Fruit fly (Drosophila melanogaster) whole organism, adult: Measurements from ENCODE around the gene SamDC.

Experiments
- CG11617 ChIP-seq: fragments of 200-800 bp; sonication (Bioruptor generic); optimal IDR thresholded peaks from 2 replicates; lab custom pipeline; 2017; ENCODE audit warnings: mild to moderate bottlenecking, missing biosample characterization, missing genetic modification reagents, missing genetic modification characterization
- CG12768 ChIP-seq: fragments of 200-800 bp; sonication (Bioruptor generic); optimal IDR thresholded peaks from 2 replicates; lab custom pipeline; 2017; ENCODE audit warnings: missing biosample characterization, missing genetic modification characterization, mild to moderate bottlenecking, moderate library complexity, missing genetic modification reagents
- CG14711 ChIP-seq: fragments of 200-800 bp; sonication (Bioruptor generic); optimal IDR thresholded peaks from 2 replicates; lab custom pipeline; 2018; ENCODE audit warnings: missing biosample characterization, mild to moderate bottlenecking, missing genetic modification characterization, moderate library complexity
- CG1620 ChIP-seq: fragments of 200-800 bp; sonication (Bioruptor generic); optimal IDR thresholded peaks from 2 replicates; lab custom pipeline; 2016; ENCODE audit warnings: missing biosample characterization, missing genetic modification characterization
- CG33017 ChIP-seq: fragments of 200-800 bp; sonication (Bioruptor generic); optimal IDR thresholded peaks from 2 replicates; lab custom pipeline; 2018; ENCODE audit warnings: missing biosample characterization, mild to moderate bottlenecking, missing genetic modification characterization, moderate library complexity
- CG5204 ChIP-seq: fragments of 200-800 bp; sonication (Bioruptor generic); optimal IDR thresholded peaks from 2 replicates; lab custom pipeline; 2016; ENCODE audit warnings: missing biosample characterization, missing genetic modification characterization
- CG7045 ChIP-seq: fragments of 200-800 bp; sonication (Bioruptor generic); optimal IDR thresholded peaks from 2 replicates; lab custom pipeline; 2017; ENCODE audit warnings: missing biosample characterization, mild to moderate bottlenecking, missing genetic modification characterization
- CG7101 ChIP-seq: fragments of 200-800 bp; sonication (Bioruptor generic); optimal IDR thresholded peaks from 2 replicates; lab custom pipeline; 2018; ENCODE audit warnings: missing biosample characterization, mild to moderate bottlenecking, missing genetic modification characterization, moderate library complexity
- Clk ChIP-seq: fragments of 200-800 bp; sonication (Bioruptor generic); optimal IDR thresholded peaks from 2 replicates; lab custom pipeline; 2017; ENCODE audit warnings: missing biosample characterization, missing genetic modification characterization
- Crg-1 ChIP-seq: fragments of 200-800 bp; sonication (Bioruptor generic); optimal IDR thresholded peaks from 2 replicates; lab custom pipeline; 2016; ENCODE audit warnings: missing biosample characterization, missing genetic modification characterization
- Hr96 ChIP-seq: fragments of 200-800 bp; sonication (Bioruptor generic); optimal IDR thresholded peaks from 2 replicates; lab custom pipeline; 2016; ENCODE audit warnings: missing biosample characterization, missing genetic modification characterization
- Mnt ChIP-seq: fragments of 200-800 bp; sonication (Bioruptor generic); optimal IDR thresholded peaks from 2 replicates; lab custom pipeline; 2016; ENCODE audit warnings: missing biosample characterization, mild to moderate bottlenecking, missing genetic modification characterization
- bab1 ChIP-seq: fragments of 200-800 bp; sonication (Bioruptor generic); optimal IDR thresholded peaks from 3 replicates; lab custom pipeline; 2019; ENCODE audit warnings: missing biosample characterization, mild to moderate bottlenecking, missing genetic modification characterization, moderate library complexity
- cic ChIP-seq: fragments of 200-800 bp; sonication (Bioruptor generic); optimal IDR thresholded peaks from 2 replicates; lab custom pipeline; 2017; ENCODE audit warnings: missing biosample characterization, mild to moderate bottlenecking, missing genetic modification characterization, moderate library complexity
- cnc ChIP-seq, 2 experiments: fragments of >200 bp; optimal IDR thresholded peaks; 2 replicates each; lab custom pipeline; 2017
- kay ChIP-seq: fragments of 200-800 bp; sonication (Bioruptor generic); peaks from one replicate; lab custom pipeline; 2016; ENCODE audit warnings: missing biosample characterization, missing genetic modification characterization, borderline replicate concordance
- ovo ChIP-seq: fragments of 200-800 bp; sonication (Bioruptor generic); optimal IDR thresholded peaks from 2 replicates; lab custom pipeline; 2016; ENCODE audit warnings: missing biosample characterization, missing genetic modification characterization
- pad ChIP-seq: fragments of 200-800 bp; sonication (Bioruptor generic); optimal IDR thresholded peaks from 3 replicates; lab custom pipeline; 2017; ENCODE audit warnings: missing biosample characterization, missing genetic modification characterization, mild to moderate bottlenecking, moderate library complexity, missing genetic modification reagents
- tj ChIP-seq: fragments of 200-800 bp; sonication (Bioruptor generic); optimal IDR thresholded peaks from 3 replicates; lab custom pipeline; 2017; ENCODE audit warnings: missing biosample characterization, mild to moderate bottlenecking, missing genetic modification characterization, moderate library complexity
- toe ChIP-seq: fragments of 200-800 bp; sonication (Bioruptor generic); optimal IDR thresholded peaks from 2 replicates; lab custom pipeline; 2016; ENCODE audit warnings: missing biosample characterization, missing genetic modification characterization

SamDC gene

DNA sequence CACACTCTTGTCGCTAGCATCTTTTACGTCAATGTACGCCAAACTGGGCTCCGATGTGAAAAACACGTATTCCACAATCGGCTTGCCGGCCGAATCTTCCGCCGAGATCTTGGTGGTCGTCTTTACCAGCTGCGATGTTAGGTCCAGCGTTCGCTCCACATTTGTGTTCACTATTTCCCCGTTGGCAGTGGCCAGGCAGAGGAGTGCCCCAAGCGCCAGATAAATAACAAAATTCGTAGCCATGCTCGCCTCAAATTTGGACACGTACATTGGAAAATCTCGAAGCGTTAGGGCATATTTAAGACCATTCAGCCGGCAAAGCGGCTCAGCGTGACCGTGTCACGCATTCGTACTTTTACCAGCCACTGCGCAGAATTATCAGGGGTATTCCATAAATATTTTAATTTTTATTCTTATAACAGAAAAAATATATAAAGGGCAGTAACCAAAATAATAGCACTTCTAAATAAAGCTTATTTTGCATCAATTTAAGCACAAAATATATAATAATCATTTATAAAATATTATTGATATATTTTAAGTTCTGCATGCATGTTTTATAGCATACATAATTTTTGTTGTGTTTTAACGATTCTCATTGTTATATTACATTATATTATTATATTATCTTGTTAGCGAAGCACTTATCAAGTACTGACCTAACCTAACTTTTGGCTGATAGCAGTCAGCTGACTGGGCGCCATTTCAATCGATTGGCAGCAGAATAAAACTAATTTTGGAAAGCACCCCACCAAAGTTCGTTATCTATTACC lies 36.4 kb downstream of the SamDC start, which contains the start of the genes CG33303 and dpr19:
TSS of gene CG33303 (minus strand) at position 294 of the 773 bp plus-strand sequence.
TSS of gene dpr19 (plus strand) at position 705 of the 773 bp plus-strand sequence.
- TF ChIP-seq CG7101 (tag; lab: Kevin White, UChicago) (peak; percentile 74), Hr96 (GFP tag; lab: Kevin White, UChicago) (no peak), Clk (GFP tag; lab: Kevin White, UChicago) (no peak), tj (peak; percentile 40), CG33017 (peak; percentile 79), toe (GFP tag; lab: Kevin White, UChicago) (no peak), CG11617 (GFP tag; lab: Kevin White, UChicago) (peak; percentile 73), ovo (GFP tag; lab: Kevin White, UChicago) (peak; percentile 8), CG14711 (tag; lab: Kevin White, UChicago) (peak; percentile 70), Mnt (GFP tag; lab: Kevin White, UChicago) (peak; percentile 13), CG12768 (GFP tag; lab: Kevin White, UChicago) (peak; percentile 29), pad (GFP tag; lab: Kevin White, UChicago) (no peak), CG7045 (peak; percentile 63), bab1 (GFP tag; lab: Kevin White, UChicago) (peak; percentile 38), Crg-1 (no peak), CG1620 (no peak), cic (GFP tag; lab: Kevin White, UChicago) (peak; percentile 38), CG5204 (no peak), cnc (optimal IDR thresholded peaks at IDR 0.05; lab: Kevin White, UChicago) (no peak)

DNA sequence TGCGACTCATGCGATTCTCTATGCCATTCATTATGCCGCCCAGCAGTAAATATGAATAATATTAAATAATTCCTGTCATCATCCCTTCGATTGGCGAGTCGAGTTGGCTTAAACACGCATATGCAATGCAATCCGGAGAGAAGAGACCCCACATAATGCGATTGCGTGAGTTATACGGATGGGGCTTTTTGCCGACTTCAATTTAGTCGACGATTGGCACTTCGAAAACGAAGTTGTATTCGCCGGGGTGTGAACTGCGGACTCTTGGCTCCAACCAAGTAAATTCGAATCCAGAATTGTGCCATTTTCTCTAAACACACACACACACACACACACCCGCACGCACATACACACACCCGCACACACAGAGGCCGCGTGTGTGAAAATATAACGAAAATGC lies 37.0 kb downstream of the SamDC start:
- no peak for TF ChIP-seq CG7101 (tag; lab: Kevin White, UChicago)
- TF ChIP-seq tj, result no peak
- no peak for TF ChIP-seq cnc (optimal IDR thresholded peaks at IDR 0.05; lab: Kevin White, UChicago)
- TF ChIP-seq pad (GFP tag; lab: Kevin White, UChicago), result no peak
- TF ChIP-seq CG7045, result no peak
- no peak for TF ChIP-seq CG5204
- TF ChIP-seq CG14711 (tag; lab: Kevin White, UChicago), result no peak
- TF ChIP-seq Mnt (GFP tag; lab: Kevin White, UChicago), result no peak
- no peak for TF ChIP-seq toe (GFP tag; lab: Kevin White, UChicago)
- no peak for TF ChIP-seq bab1 (GFP tag; lab: Kevin White, UChicago)
- TF ChIP-seq CG11617 (GFP tag; lab: Kevin White, UChicago), result no peak
- TF ChIP-seq Crg-1, result no peak
- no peak for TF ChIP-seq Clk (GFP tag; lab: Kevin White, UChicago)
- TF ChIP-seq CG12768 (GFP tag; lab: Kevin White, UChicago), result no peak
- no peak for TF ChIP-seq kay (GFP tag; lab: Kevin White, UChicago)
- no peak for TF ChIP-seq CG33017
- TF ChIP-seq ovo (GFP tag; lab: Kevin White, UChicago), result no peak
- no peak for TF ChIP-seq Hr96 (GFP tag; lab: Kevin White, UChicago)

dm6 chr2L:10378631-10379030 lies 39.4 kb downstream of the SamDC start:
- TF ChIP-seq tj (no peak), pad (GFP tag; lab: Kevin White, UChicago) (no peak), toe (GFP tag; lab: Kevin White, UChicago) (no peak), CG1620 (no peak), CG12768 (GFP tag; lab: Kevin White, UChicago) (no peak), CG7045 (no peak), Hr96 (GFP tag; lab: Kevin White, UChicago) (no peak)

dm6 chr2L:10379865-10380264 lies 40.6 kb downstream of the SamDC start, which contains the start of gene gny:
TSS of gene gny (plus strand) at chr2L:10380103.
- TF ChIP-seq Hr96 (GFP tag; lab: Kevin White, UChicago) (no peak), kay (GFP tag; lab: Kevin White, UChicago) (no peak), bab1 (GFP tag; lab: Kevin White, UChicago) (peak; percentile 15)

DNA sequence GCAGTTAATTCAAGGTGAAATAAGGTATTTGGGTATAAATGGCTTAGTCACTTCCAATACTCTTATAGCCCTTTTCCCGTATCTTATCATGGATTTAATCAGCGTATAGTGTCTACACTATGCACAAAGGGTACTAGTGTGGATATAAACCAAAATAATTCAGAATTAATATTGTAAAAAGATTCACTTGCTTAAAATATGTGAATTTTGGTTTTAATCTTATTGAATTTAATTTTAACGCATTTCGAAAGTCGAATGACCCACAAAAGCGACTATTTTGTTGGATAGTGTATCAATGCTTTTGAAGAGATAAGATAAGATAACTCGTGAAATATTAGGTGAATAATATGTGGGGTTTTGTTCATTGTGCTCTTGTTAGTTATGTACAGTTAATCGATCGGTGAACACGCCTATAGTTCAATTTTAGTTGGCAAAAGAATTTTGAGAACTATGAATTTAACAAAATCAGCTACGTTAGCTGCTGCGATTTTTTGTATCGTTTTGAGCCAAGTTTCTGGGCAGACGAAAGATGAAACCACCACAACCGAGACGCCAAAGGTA lies 42.7 kb downstream of the SamDC start, which contains the start of gene CG5096:
TSS of gene CG5096 (plus strand) at position 374 of the 561 bp plus-strand sequence.
- no peak for TF ChIP-seq ovo (GFP tag; lab: Kevin White, UChicago)
- peak; percentile 55 for TF ChIP-seq Crg-1
- TF ChIP-seq CG14711 (tag; lab: Kevin White, UChicago), result peak; percentile 90
- peak; percentile 82 for TF ChIP-seq CG7045
- peak; percentile 46 for TF ChIP-seq tj
- TF ChIP-seq Mnt (GFP tag; lab: Kevin White, UChicago), result peak; percentile 56
- TF ChIP-seq CG1620, result no peak
- no peak for TF ChIP-seq bab1 (GFP tag; lab: Kevin White, UChicago)
- TF ChIP-seq pad (GFP tag; lab: Kevin White, UChicago), result peak; percentile 71
- TF ChIP-seq CG12768 (GFP tag; lab: Kevin White, UChicago), result peak; percentile 92
- TF ChIP-seq CG11617 (GFP tag; lab: Kevin White, UChicago), result peak; percentile 92
- peak in 1 of 2 experiments; percentile 27 for TF ChIP-seq cnc (optimal IDR thresholded peaks at IDR 0.05; lab: Kevin White, UChicago)
- peak; percentile 96 for TF ChIP-seq CG7101 (tag; lab: Kevin White, UChicago)
- TF ChIP-seq Hr96 (GFP tag; lab: Kevin White, UChicago), result no peak
- peak; percentile 86 for TF ChIP-seq cic (GFP tag; lab: Kevin White, UChicago)
- TF ChIP-seq CG33017, result peak; percentile 96
- TF ChIP-seq CG5204, result no peak
- peak; percentile 63 for TF ChIP-seq Clk (GFP tag; lab: Kevin White, UChicago)
- TF ChIP-seq kay (GFP tag; lab: Kevin White, UChicago), result peak; percentile 97
- TF ChIP-seq toe (GFP tag; lab: Kevin White, UChicago), result no peak
